Worm (Caenorhabditis elegans) whole organism, midembryonic: Measurements from ENCODE around the gene R05D3.12.

ENCODE experiments used
- flt-1 ChIP-seq: fragments of 200-800 bp; sonication (Bioruptor generic); IDR thresholded peaks from 2 replicates; pipeline ENCODE4 v1.3.6; 2022; ENCODE audit warnings: missing genetic modification characterization, missing compliant biosample characterization
- klf-2 ChIP-seq: fragments of 200-800 bp; sonication (Bioruptor generic); conservative IDR thresholded peaks from 2 replicates; pipeline ENCODE4 v1.3.6; 2022; ENCODE audit warnings: missing genetic modification reagents, missing genetic modification characterization, missing compliant biosample characterization
- ztf-23 ChIP-seq: fragments of 200-800 bp; sonication (Bioruptor generic); IDR thresholded peaks from 2 replicates; pipeline ENCODE4 v1.3.6; 2022; ENCODE audit warnings: missing genetic modification reagents, missing genetic modification characterization, missing compliant biosample characterization

ce11 chrIII:8394374-8395302 lies 13.9 kb downstream of the R05D3.12 start, which contains the start of gene ZK353.10:
- TF ChIP-seq klf-2 (no peak), flt-1 (GFP tag; lab: Robert Waterston, UW) (no peak), ztf-23 (GFP tag; lab: Robert Waterston, UW) (no peak)
